Worm (Caenorhabditis elegans): Measurements from ENCODE around the gene T06C12.11.

ce11 chrV:15880033-15880432 lies 12.8 kb upstream of the T06C12.11 start:
- TF ChIP-seq nhr-90 (tag; optimal IDR thresholded peaks at IDR 0.05): no peak
- TF ChIP-seq lin-54 (GFP tag; optimal IDR thresholded peaks at IDR 0.05): no peak
- TF ChIP-seq ztf-26 (tag; optimal IDR thresholded peaks at IDR 0.05): no peak
- no peak for TF ChIP-seq B0261.1 (tag; optimal IDR thresholded peaks at IDR 0.05)
- TF ChIP-seq unc-62 (GFP tag; optimal IDR thresholded peaks at IDR 0.05): no peak
- TF ChIP-seq let-607 (tag; optimal IDR thresholded peaks at IDR 0.05): no peak
- TF ChIP-seq mel-28 (tag; optimal IDR thresholded peaks at IDR 0.05; ENCODE audit: borderline replicate concordance): no peak
- no peak for TF ChIP-seq unc-130 (GFP tag; optimal IDR thresholded peaks at IDR 0.05)
- TF ChIP-seq egrh-3 (GFP tag; IDR thresholded peaks at IDR 0.05): no peak
- no peak for TF ChIP-seq ets-4 (GFP tag; optimal IDR thresholded peaks at IDR 0.05)
- TF ChIP-seq Y56A3A.18 (GFP tag; IDR thresholded peaks at IDR 0.05): no peak
- TF ChIP-seq ceh-40 (GFP tag; IDR thresholded peaks at IDR 0.05): no peak
